Worm (Caenorhabditis elegans) whole organism, late embryonic: Measurements from ENCODE around the gene srp-6.

Source experiments
- C38D4.7 ChIP-seq: fragments of 200-800 bp; sonication (Bioruptor generic); optimal IDR thresholded peaks from 2 replicates; lab custom pipeline; 2018; ENCODE audit warnings: mild to moderate bottlenecking, missing genetic modification characterization, moderate library complexity, missing compliant biosample characterization
- F13H6.1 ChIP-seq: sonication (generic microtip); optimal IDR thresholded peaks from 2 replicates; lab custom pipeline; 2016; ENCODE audit warnings: missing genetic modification characterization, missing compliant biosample characterization
- K09A11.1 ChIP-seq: sonication (generic microtip); optimal IDR thresholded peaks from 2 replicates; lab custom pipeline; 2017; ENCODE audit warnings: antibody characterized with exemption, mild to moderate bottlenecking, missing genetic modification characterization, missing compliant biosample characterization; ENCODE audit not compliant: insufficient read depth
- ceh-24 ChIP-seq: sonication (generic microtip); optimal IDR thresholded peaks from 2 replicates; lab custom pipeline; 2016; ENCODE audit warnings: mild to moderate bottlenecking, missing genetic modification characterization, missing compliant biosample characterization
- dve-1 ChIP-seq: sonication (generic microtip); optimal IDR thresholded peaks from 2 replicates; lab custom pipeline; 2017; ENCODE audit warnings: antibody characterized with exemption, mild to moderate bottlenecking, missing genetic modification characterization, missing compliant biosample characterization
- elt-4 ChIP-seq: sonication (generic microtip); optimal IDR thresholded peaks from 2 replicates; lab custom pipeline; 2016; ENCODE audit warnings: missing genetic modification characterization, missing compliant biosample characterization
- ref-2 ChIP-seq: sonication (generic microtip); optimal IDR thresholded peaks from 2 replicates; lab custom pipeline; 2016; ENCODE audit warnings: missing genetic modification characterization, missing compliant biosample characterization
- tbx-2 ChIP-seq: sonication (generic microtip); optimal IDR thresholded peaks from 2 replicates; lab custom pipeline; 2016; ENCODE audit warnings: missing genetic modification characterization, missing compliant biosample characterization

ce11 chrV:7428880-7429279 is 43.0 kb upstream of the srp-6 start, which contains the start of gene srw-69:
- TF ChIP-seq dve-1 (tag; lab: Kevin White, UChicago) (no peak), C38D4.7 (GFP tag; lab: Kevin White, UChicago) (no peak), tbx-2 (tag; lab: Kevin White, UChicago) (no peak), elt-4 (tag; lab: Kevin White, UChicago) (no peak), ref-2 (tag; lab: Kevin White, UChicago) (no peak), F13H6.1 (no peak), ceh-24 (tag; lab: Kevin White, UChicago) (no peak), K09A11.1 (tag; lab: Kevin White, UChicago) (no peak)
